Fruit fly (Drosophila melanogaster) whole organism, embryonic: Measurements from ENCODE around the gene Enoph.

Experiments
- Aef1 ChIP-seq: fragments of 200-800 bp; sonication (Bioruptor generic); IDR thresholded peaks from 3 replicates; pipeline ENCODE4 v1.3.6; 2022; ENCODE audit warnings: missing biosample characterization, missing genetic modification characterization
- C15 ChIP-seq: fragments of 200-800 bp; sonication (Bioruptor generic); IDR thresholded peaks from 3 replicates; pipeline ENCODE4 v1.3.6; 2022; ENCODE audit warnings: missing biosample characterization, missing genetic modification characterization
- CG11695 ChIP-seq: fragments of 200-800 bp; sonication (Bioruptor generic); IDR thresholded peaks from 3 replicates; pipeline ENCODE4 v1.3.6; 2022; ENCODE audit warnings: missing biosample characterization, missing genetic modification characterization
- CG7372 ChIP-seq: fragments of 200-800 bp; sonication (Bioruptor generic); IDR thresholded peaks from 2 replicates; pipeline ENCODE4 v1.3.6; 2022; ENCODE audit warnings: missing biosample characterization, missing genetic modification characterization
- CTCF ChIP-seq: fragments of 200-800 bp; sonication (Bioruptor generic); optimal IDR thresholded peaks from 2 replicates; lab custom pipeline; 2017; ENCODE audit warnings: missing biosample characterization, mild to moderate bottlenecking, missing genetic modification characterization, moderate library complexity
- D19A ChIP-seq: fragments of 200-800 bp; optimal IDR thresholded peaks from 3 replicates; lab custom pipeline; 2019; ENCODE audit warnings: missing biosample characterization, mild to moderate bottlenecking, missing genetic modification characterization, moderate library complexity
- Drgx ChIP-seq: fragments of 200-800 bp; sonication (Bioruptor generic); IDR thresholded peaks from 2 replicates; pipeline ENCODE4 v1.3.6; 2022; ENCODE audit warnings: missing biosample characterization, missing genetic modification characterization
- Neu2 ChIP-seq: fragments of 200-800 bp; sonication (Bioruptor generic); optimal IDR thresholded peaks from 3 replicates; lab custom pipeline; 2016; ENCODE audit warnings: missing biosample characterization, missing genetic modification characterization, borderline replicate concordance
- TFAM ChIP-seq: fragments of 200-800 bp; sonication (Bioruptor generic); optimal IDR thresholded peaks from 2 replicates; lab custom pipeline; 2017; ENCODE audit warnings: missing biosample characterization, missing genetic modification characterization, inconsistent platforms
- abd-A ChIP-seq: fragments of 200-800 bp; sonication (Bioruptor generic); optimal IDR thresholded peaks from 3 replicates; lab custom pipeline; 2019; ENCODE audit warnings: missing biosample characterization, mild to moderate bottlenecking, missing genetic modification characterization, moderate library complexity
- en ChIP-seq: fragments of 200-800 bp; sonication (Bioruptor generic); optimal IDR thresholded peaks from 2 replicates; lab custom pipeline; 2016; ENCODE audit warnings: missing biosample characterization, missing genetic modification characterization
- zen2 ChIP-seq: fragments of 200-800 bp; sonication (Bioruptor generic); IDR thresholded peaks from 3 replicates; pipeline ENCODE4 v1.3.6; 2022; ENCODE audit warnings: missing biosample characterization, missing genetic modification characterization; ENCODE audit not compliant: partially characterized antibody

dm6 chr3R:5299569-5300195, 43.2 kb upstream of the Enoph start, which contains the start of gene Tim17b1:
- TF ChIP-seq CG7372 (GFP tag; lab: Robert Waterston, UW) (no peak), TFAM (GFP tag; lab: Kevin White, UChicago) (no peak), en (GFP tag; lab: Kevin White, UChicago) (no peak), Drgx (GFP tag; lab: Robert Waterston, UW) (no peak), D19A (tag; lab: Kevin White, UChicago) (no peak), abd-A (tag; lab: Kevin White, UChicago) (no peak), C15 (GFP tag; lab: Robert Waterston, UW) (no peak), CG11695 (GFP tag; lab: Robert Waterston, UW) (no peak), Neu2 (GFP tag; lab: Kevin White, UChicago) (no peak), CTCF (no peak), zen2 (GFP tag; lab: Robert Waterston, UW) (no peak), Aef1 (no peak)
